Worm (Caenorhabditis elegans): ENCODE measurements around the gene W03G11.2.

ce11 chrX:12154055-12154898 is 45.9 kb upstream of the W03G11.2 start, which contains the start of gene mfsd-11:
- TF ChIP-seq F39B2.1 (GFP tag; IDR thresholded peaks at IDR 0.05) (no peak), snpc-1.3 (tag; optimal IDR thresholded peaks at IDR 0.05; ENCODE audit: insufficient read depth) (no peak), snpc-4 (GFP tag; optimal IDR thresholded peaks at IDR 0.05) (no peak), snpc-4 (tag; optimal IDR thresholded peaks at IDR 0.05) (no peak)

Data from whole organism, young adult.